Worm (Caenorhabditis elegans) whole organism, late embryonic: ENCODE data around the gene ani-1.
A peak's percentile ranks its signal among the peaks of the same experiment; 100 is the strongest.

Source experiments
- C08G9.2 ChIP-seq: sonication (generic microtip); optimal IDR thresholded peaks from 2 replicates; lab custom pipeline; 2016; ENCODE audit warnings: mild to moderate bottlenecking, missing genetic modification characterization, moderate library complexity, missing compliant biosample characterization
- C38D4.7 ChIP-seq: fragments of 200-800 bp; sonication (Bioruptor generic); optimal IDR thresholded peaks from 2 replicates; lab custom pipeline; 2018; ENCODE audit warnings: mild to moderate bottlenecking, missing genetic modification characterization, moderate library complexity, missing compliant biosample characterization
- K09A11.1 ChIP-seq: sonication (generic microtip); optimal IDR thresholded peaks from 2 replicates; lab custom pipeline; 2017; ENCODE audit warnings: antibody characterized with exemption, mild to moderate bottlenecking, missing genetic modification characterization, missing compliant biosample characterization; ENCODE audit not compliant: insufficient read depth
- T23F11.4 ChIP-seq: fragments of 200-800 bp; sonication (Bioruptor generic); optimal IDR thresholded peaks from 2 replicates; lab custom pipeline; 2018; ENCODE audit warnings: mild to moderate bottlenecking, missing genetic modification characterization, missing compliant biosample characterization
- ahr-1 ChIP-seq: sonication (generic microtip); optimal IDR thresholded peaks from 2 replicates; lab custom pipeline; 2016; ENCODE audit warnings: missing genetic modification characterization, missing compliant biosample characterization
- ama-1 ChIP-seq: fragments of 150-350 bp; optimal IDR thresholded peaks from 2 replicates; lab custom pipeline; 2014
- ceh-14 ChIP-seq: sonication (generic microtip); optimal IDR thresholded peaks from 2 replicates; lab custom pipeline; 2016; ENCODE audit warnings: missing genotype, missing genetic modification characterization, missing compliant biosample characterization
- ceh-2 ChIP-seq: sonication (generic microtip); optimal IDR thresholded peaks from 2 replicates; lab custom pipeline; 2016; ENCODE audit warnings: missing genotype, missing genetic modification characterization, missing compliant biosample characterization
- ceh-24 ChIP-seq: sonication (generic microtip); optimal IDR thresholded peaks from 2 replicates; lab custom pipeline; 2016; ENCODE audit warnings: mild to moderate bottlenecking, missing genetic modification characterization, missing compliant biosample characterization
- ceh-30 ChIP-seq: fragments of 150-350 bp; optimal IDR thresholded peaks from 2 replicates; lab custom pipeline; 2014; ENCODE audit warnings: missing biosample characterization, missing genetic modification characterization
- ceh-31 ChIP-seq: sonication (generic microtip); optimal IDR thresholded peaks from 2 replicates; lab custom pipeline; 2016; ENCODE audit warnings: missing genetic modification characterization, missing compliant biosample characterization
- ceh-34 ChIP-seq: sonication (generic microtip); optimal IDR thresholded peaks from 2 replicates; lab custom pipeline; 2016; ENCODE audit warnings: mild to moderate bottlenecking, missing genetic modification characterization, missing compliant biosample characterization
- ceh-48 ChIP-seq: sonication (generic microtip); optimal IDR thresholded peaks from 2 replicates; lab custom pipeline; 2016; ENCODE audit warnings: missing genetic modification characterization, inconsistent platforms, missing compliant biosample characterization
- ceh-6 ChIP-seq: fragments of 200-800 bp; sonication (Bioruptor generic); optimal IDR thresholded peaks from 2 replicates; lab custom pipeline; 2018; ENCODE audit warnings: mild to moderate bottlenecking, missing genetic modification characterization, missing compliant biosample characterization
- ceh-9 ChIP-seq: sonication (generic microtip); optimal IDR thresholded peaks from 2 replicates; lab custom pipeline; 2016; ENCODE audit warnings: mild to moderate bottlenecking, missing genetic modification characterization, inconsistent platforms, missing compliant biosample characterization
- dve-1 ChIP-seq: sonication (generic microtip); optimal IDR thresholded peaks from 2 replicates; lab custom pipeline; 2017; ENCODE audit warnings: antibody characterized with exemption, mild to moderate bottlenecking, missing genetic modification characterization, missing compliant biosample characterization
- eyg-1 ChIP-seq: sonication (generic microtip); optimal IDR thresholded peaks from 2 replicates; lab custom pipeline; 2016; ENCODE audit warnings: missing genotype, missing genetic modification characterization, missing compliant biosample characterization
- fkh-10 ChIP-seq: fragments of 150-350 bp; optimal IDR thresholded peaks from 2 replicates; lab custom pipeline; 2014; ENCODE audit warnings: missing biosample characterization, missing genetic modification reagents, missing genetic modification characterization
- fkh-6 ChIP-seq: sonication (generic microtip); optimal IDR thresholded peaks from 2 replicates; lab custom pipeline; 2016; ENCODE audit warnings: missing genetic modification characterization, missing compliant biosample characterization
- gmeb-2 ChIP-seq: sonication (generic microtip); optimal IDR thresholded peaks from 2 replicates; lab custom pipeline; 2016; ENCODE audit warnings: missing genetic modification characterization, inconsistent platforms, missing compliant biosample characterization
- hlh-13 ChIP-seq: fragments of 200-800 bp; sonication (Bioruptor generic); optimal IDR thresholded peaks from 2 replicates; lab custom pipeline; 2018; ENCODE audit warnings: mild to moderate bottlenecking, missing genetic modification characterization, missing compliant biosample characterization
- hlh-30 ChIP-seq: sonication (generic microtip); optimal IDR thresholded peaks from 2 replicates; lab custom pipeline; 2017; ENCODE audit warnings: antibody characterized with exemption, missing genetic modification characterization, missing compliant biosample characterization; ENCODE audit not compliant: insufficient read depth
- hlh-6 ChIP-seq: sonication (generic microtip); optimal IDR thresholded peaks from 2 replicates; lab custom pipeline; 2016; ENCODE audit warnings: missing genotype, missing genetic modification characterization, missing compliant biosample characterization
- mec-3 ChIP-seq: sonication (generic microtip); optimal IDR thresholded peaks from 2 replicates; lab custom pipeline; 2016; ENCODE audit warnings: borderline replicate concordance, missing genetic modification characterization, missing compliant biosample characterization
- nfya-1 ChIP-seq: sonication (generic microtip); optimal IDR thresholded peaks from 2 replicates; lab custom pipeline; 2017; ENCODE audit warnings: missing genetic modification characterization, mild to moderate bottlenecking, missing compliant biosample characterization, antibody characterized with exemption, moderate library complexity
- nhr-11 ChIP-seq: fragments of 150-350 bp; optimal IDR thresholded peaks from 2 replicates; lab custom pipeline; 2014; ENCODE audit warnings: missing biosample characterization, missing genetic modification characterization
- nhr-232 ChIP-seq: sonication (generic microtip); optimal IDR thresholded peaks from 2 replicates; lab custom pipeline; 2016; ENCODE audit warnings: missing genetic modification characterization, missing compliant biosample characterization
- odd-2 ChIP-seq: sonication (generic microtip); optimal IDR thresholded peaks from 2 replicates; lab custom pipeline; 2017; ENCODE audit warnings: antibody characterized with exemption, mild to moderate bottlenecking, missing genetic modification characterization, missing compliant biosample characterization
- pat-9 ChIP-seq: fragments of 200-800 bp; sonication (Bioruptor generic); optimal IDR thresholded peaks from 2 replicates; lab custom pipeline; 2018; ENCODE audit warnings: mild to moderate bottlenecking, missing genetic modification characterization, moderate library complexity, missing compliant biosample characterization
- pros-1 ChIP-seq: fragments of 150-350 bp; optimal IDR thresholded peaks from 2 replicates; lab custom pipeline; 2014; ENCODE audit warnings: missing biosample characterization, missing genetic modification reagents, missing genetic modification characterization
- rnt-1 ChIP-seq: sonication (generic microtip); optimal IDR thresholded peaks from 2 replicates; lab custom pipeline; 2016; ENCODE audit warnings: missing genetic modification characterization, missing compliant biosample characterization
- unc-55 ChIP-seq: sonication (generic microtip); optimal IDR thresholded peaks from 2 replicates; lab custom pipeline; 2017; ENCODE audit warnings: missing biosample characterization, missing genetic modification reagents, missing genetic modification characterization

ani-1 gene

DNA sequence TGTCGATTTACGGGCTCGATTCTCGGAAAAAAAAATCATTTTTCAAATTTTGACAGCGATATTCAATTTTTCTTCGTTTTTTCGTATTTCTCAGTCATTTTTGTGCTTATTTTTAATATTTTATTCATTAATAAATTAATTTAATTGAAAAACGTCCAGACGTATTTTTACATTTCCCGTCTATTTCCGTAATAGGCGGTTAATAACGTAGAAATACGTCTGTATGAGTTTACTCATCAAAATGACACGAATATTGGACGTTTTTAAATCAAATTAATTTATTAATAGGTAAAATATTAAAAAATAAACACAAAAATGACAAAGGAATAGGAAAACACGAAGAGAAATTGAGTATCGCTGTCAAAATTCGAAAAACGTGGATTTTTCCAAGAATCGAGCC is 28.5 kb downstream of the ani-1 start:
- no peak for TF ChIP-seq C38D4.7 (GFP tag; lab: Kevin White, UChicago)
- no peak for TF ChIP-seq pat-9 (tag; lab: Kevin White, UChicago)
- no peak for TF ChIP-seq ceh-6 (GFP tag; lab: Kevin White, UChicago)
- no peak for TF ChIP-seq hlh-30
- no peak for TF ChIP-seq ceh-34
- TF ChIP-seq rnt-1 (tag; lab: Kevin White, UChicago) = no peak
- TF ChIP-seq ama-1 (lab: Kevin White, UChicago) = no peak

DNA sequence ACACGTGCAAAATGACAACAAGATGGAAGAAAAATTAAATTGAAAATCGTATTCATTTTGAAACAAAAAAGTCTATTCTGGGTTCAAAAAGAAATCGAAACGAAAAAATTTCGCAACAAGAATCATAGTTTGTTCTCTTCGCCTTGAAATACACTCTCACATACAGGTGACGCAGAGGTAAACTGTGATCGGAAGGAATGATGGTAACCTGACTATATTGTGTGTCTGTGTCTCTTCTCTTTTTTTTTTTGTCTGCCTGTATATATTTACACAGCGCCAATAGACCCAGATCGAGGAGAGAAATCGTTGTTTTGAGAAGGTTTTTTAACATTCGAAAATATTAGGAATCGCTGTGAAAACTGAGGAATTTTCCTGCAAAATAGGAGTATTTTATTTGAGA is 29.1 kb downstream of the ani-1 start:
- TF ChIP-seq nhr-11 (tag; lab: Kevin White, UChicago) (no peak), pros-1 (tag; lab: Kevin White, UChicago) (no peak), ceh-24 (tag; lab: Kevin White, UChicago) (no peak), ceh-6 (GFP tag; lab: Kevin White, UChicago) (no peak), hlh-6 (no peak), ceh-48 (tag; lab: Kevin White, UChicago) (no peak), fkh-6 (no peak), C08G9.2 (no peak), ceh-9 (tag; lab: Kevin White, UChicago) (no peak), ceh-2 (tag; lab: Kevin White, UChicago) (no peak), T23F11.4 (no peak), ceh-30 (no peak)

DNA sequence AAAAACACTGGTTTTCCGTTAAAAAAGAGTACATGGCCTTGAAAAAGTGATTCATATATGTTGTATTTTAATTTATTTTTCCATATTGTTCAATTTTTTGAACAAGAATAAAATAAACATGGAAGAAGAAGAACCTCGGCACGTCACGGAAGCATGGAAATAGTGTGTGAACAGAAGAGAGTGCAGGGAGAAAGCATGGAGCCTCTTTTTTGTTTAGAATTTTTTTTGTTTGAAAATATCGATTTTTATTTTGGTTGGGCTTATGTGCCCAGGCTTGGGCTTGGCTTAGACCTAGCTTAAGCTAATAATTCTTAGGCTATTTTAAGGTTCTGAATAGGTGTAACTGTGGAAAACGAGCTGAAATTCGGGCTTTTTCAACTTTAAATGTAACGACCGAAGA is 31.5 kb downstream of the ani-1 start, which contains the start of gene tat-1:
TSS of gene tat-1 (minus strand) at position 11 of the 400 bp plus-strand sequence.
- TF ChIP-seq unc-55 (no peak), ceh-48 (tag; lab: Kevin White, UChicago) (peak; percentile 25), odd-2 (tag; lab: Kevin White, UChicago) (no peak)

DNA sequence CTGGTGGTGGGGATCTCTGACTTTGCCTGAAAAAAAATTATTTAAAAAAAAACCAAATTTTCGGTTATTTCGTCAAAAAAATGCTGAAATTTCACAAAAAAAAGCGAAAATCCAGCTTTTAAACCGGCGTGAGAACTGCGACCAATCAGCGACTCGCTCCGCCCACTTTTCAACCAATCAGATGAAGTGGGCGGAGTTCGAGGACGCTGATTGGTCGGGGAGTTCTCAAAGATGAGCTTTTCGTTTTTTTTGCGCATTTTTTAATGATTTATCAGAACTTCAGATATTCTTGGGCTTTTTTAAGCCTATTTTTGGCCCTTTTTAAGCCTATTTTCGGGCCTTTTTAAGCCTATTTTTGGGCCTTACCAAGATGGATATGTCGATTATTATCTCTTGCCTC is 32.9 kb downstream of the ani-1 start:
- TF ChIP-seq C38D4.7 (GFP tag; lab: Kevin White, UChicago) = no peak
- peak; percentile 98 for TF ChIP-seq nfya-1 (tag; lab: Kevin White, UChicago)

DNA sequence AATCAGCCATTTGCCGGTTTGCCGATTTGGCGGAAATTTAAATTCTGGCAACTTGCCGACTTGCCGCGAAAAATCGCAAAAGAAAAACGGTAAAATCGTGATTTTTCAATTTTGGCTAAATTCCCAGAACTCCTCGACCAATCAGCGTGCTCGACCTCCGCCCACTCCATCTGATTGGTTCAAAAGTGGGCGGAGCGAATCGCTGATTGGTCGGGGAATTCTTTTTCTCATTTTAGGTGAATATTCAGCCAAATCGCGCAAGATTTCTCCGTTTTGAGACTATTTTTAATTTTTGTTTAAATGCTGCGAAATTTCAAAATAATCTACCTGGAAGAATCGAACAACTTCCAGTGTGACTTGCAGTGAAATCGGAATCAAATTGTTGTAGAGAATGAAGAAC is 38.6 kb downstream of the ani-1 start:
- peak; percentile 91 for TF ChIP-seq nfya-1 (tag; lab: Kevin White, UChicago)
- no peak for TF ChIP-seq ceh-31 (tag; lab: Kevin White, UChicago)

DNA sequence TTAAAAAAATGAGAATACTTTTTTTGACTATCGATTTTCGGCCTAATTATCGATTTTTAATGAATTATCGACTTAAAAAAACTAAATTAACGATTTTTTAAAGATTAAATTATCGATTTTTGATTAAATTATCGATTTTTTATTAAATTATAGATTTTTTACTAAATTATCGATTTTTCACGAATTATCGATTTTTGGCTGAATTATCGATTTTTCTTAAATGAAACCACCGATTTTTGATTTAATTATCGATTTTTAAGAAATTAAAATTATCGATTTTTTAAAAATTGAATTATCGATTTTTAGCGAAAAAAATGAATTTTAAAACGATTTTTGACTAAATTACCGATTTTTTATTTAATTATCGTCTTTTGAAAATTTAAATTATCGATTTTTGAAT is 41.5 kb downstream of the ani-1 start:
- no peak for TF ChIP-seq fkh-10 (GFP tag; lab: Kevin White, UChicago)
- no peak for TF ChIP-seq gmeb-2 (tag; lab: Kevin White, UChicago)
- TF ChIP-seq K09A11.1 (tag; lab: Kevin White, UChicago) = no peak
- no peak for TF ChIP-seq nfya-1 (tag; lab: Kevin White, UChicago)
- TF ChIP-seq nhr-232 = no peak
- no peak for TF ChIP-seq pat-9 (tag; lab: Kevin White, UChicago)
- TF ChIP-seq dve-1 (tag; lab: Kevin White, UChicago) = no peak
- peak; percentile 14 for TF ChIP-seq ceh-48 (tag; lab: Kevin White, UChicago)

DNA sequence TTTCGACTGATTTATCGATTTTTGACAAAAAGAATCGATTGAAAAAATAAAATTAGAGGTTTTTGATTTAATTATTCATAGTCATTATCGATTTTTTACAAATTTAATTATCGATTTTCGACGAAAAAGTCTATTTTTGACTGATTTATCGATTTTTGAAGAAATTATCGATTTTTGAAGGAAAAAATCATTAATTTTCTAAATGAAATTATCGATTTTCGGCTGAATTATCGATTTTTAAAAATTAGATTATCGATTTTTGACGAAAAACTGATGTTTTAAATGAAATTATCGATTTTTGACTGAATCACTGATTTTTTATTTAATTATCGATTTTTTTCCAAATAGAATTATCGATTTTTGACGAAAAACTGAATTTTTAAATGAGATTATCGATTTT is 42.1 kb downstream of the ani-1 start:
- TF ChIP-seq ceh-14 (tag; lab: Kevin White, UChicago) (no peak), eyg-1 (tag; lab: Kevin White, UChicago) (no peak), ceh-48 (tag; lab: Kevin White, UChicago) (peak; percentile 71), ahr-1 (tag; lab: Kevin White, UChicago) (no peak), ceh-34 (no peak), hlh-13 (GFP tag; lab: Kevin White, UChicago) (no peak), K09A11.1 (tag; lab: Kevin White, UChicago) (no peak), mec-3 (tag; lab: Kevin White, UChicago) (no peak)
